Worm (Caenorhabditis elegans) whole organism, L1 larva: ENCODE measurements around the gene dlat-2.

Experiments
- C34B4.2 ChIP-seq: sonication (generic microtip); optimal IDR thresholded peaks from 2 replicates; lab custom pipeline; 2017; ENCODE audit warnings: mild to moderate bottlenecking, missing genetic modification characterization, missing compliant biosample characterization
- aha-1 ChIP-seq: fragments of 150-350 bp; optimal IDR thresholded peaks from 2 replicates; lab custom pipeline; 2014; ENCODE audit warnings: missing biosample characterization, missing genetic modification characterization
- aly-2 ChIP-seq: fragments of 150-350 bp; optimal IDR thresholded peaks from 2 replicates; lab custom pipeline; 2014; ENCODE audit warnings: missing biosample characterization, missing genetic modification characterization
- blmp-1 ChIP-seq: fragments of 150-350 bp; optimal IDR thresholded peaks from 2 replicates; lab custom pipeline; 2014; ENCODE audit warnings: missing biosample characterization, missing genetic modification characterization
- ceh-63 ChIP-seq: fragments of 200-800 bp; sonication (Bioruptor generic); optimal IDR thresholded peaks from 2 replicates; lab custom pipeline; 2018; ENCODE audit warnings: mild to moderate bottlenecking, missing genetic modification characterization, missing compliant biosample characterization
- ceh-8 ChIP-seq: fragments of 200-800 bp; sonication (Bioruptor generic); optimal IDR thresholded peaks from 2 replicates; lab custom pipeline; 2018; ENCODE audit warnings: mild to moderate bottlenecking, missing genetic modification characterization, moderate library complexity, missing compliant biosample characterization
- ceh-82 ChIP-seq, 3 experiments: fragments of 150-350 bp in 1 of 3; sonication (generic microtip) in 2 of 3; optimal IDR thresholded peaks; 2 replicates each; lab custom pipeline; 2014 to 2017; ENCODE audit warnings: missing biosample characterization in 3 of 3, missing genetic modification characterization in 3 of 3
- ceh-88 ChIP-seq: fragments of 200-800 bp; sonication (Bioruptor generic); IDR thresholded peaks from 2 replicates; pipeline ENCODE4 v1.3.6; 2022; ENCODE audit warnings: missing genetic modification characterization, missing compliant biosample characterization
- ceh-90 ChIP-seq: sonication (generic microtip); optimal IDR thresholded peaks from 2 replicates; lab custom pipeline; 2016; ENCODE audit warnings: missing genetic modification characterization, missing compliant biosample characterization
- dsc-1 ChIP-seq: sonication (generic microtip); optimal IDR thresholded peaks from 2 replicates; lab custom pipeline; 2016; ENCODE audit warnings: mild to moderate bottlenecking, missing genetic modification characterization, missing compliant biosample characterization
- egl-27 ChIP-seq, 2 experiments: fragments of 150-350 bp in 1 of 2; sonication (generic microtip); optimal IDR thresholded peaks; 3 replicates each; lab custom pipeline; 2017 to 2018; ENCODE audit warnings: missing biosample characterization in 2 of 2, missing genetic modification characterization in 2 of 2, missing genetic modification reagents in 2 of 2
- ets-5 ChIP-seq: fragments of 200-800 bp; sonication (Bioruptor generic); IDR thresholded peaks from 2 replicates; pipeline ENCODE4 v1.3.6; 2022; ENCODE audit warnings: missing genetic modification characterization, missing compliant biosample characterization
- fkh-10 ChIP-seq: sonication (generic microtip); optimal IDR thresholded peaks from 2 replicates; lab custom pipeline; 2017; ENCODE audit warnings: missing biosample characterization, missing genetic modification reagents, missing genetic modification characterization
- fkh-4 ChIP-seq: sonication (generic microtip); optimal IDR thresholded peaks from 2 replicates; lab custom pipeline; 2016; ENCODE audit warnings: missing compliant biosample characterization, missing genetic modification characterization, borderline replicate concordance
- fkh-8 ChIP-seq: sonication (generic microtip); optimal IDR thresholded peaks from 2 replicates; lab custom pipeline; 2016; ENCODE audit warnings: mild to moderate bottlenecking, missing genetic modification characterization, missing compliant biosample characterization
- grh-1 ChIP-seq: fragments of 200-800 bp; sonication (Bioruptor generic); IDR thresholded peaks from 2 replicates; pipeline ENCODE4 v1.3.6; 2022; ENCODE audit warnings: missing genetic modification reagents, missing genetic modification characterization, missing compliant biosample characterization
- hpl-2 ChIP-seq: fragments of 150-350 bp; optimal IDR thresholded peaks from 2 replicates; lab custom pipeline; 2014; ENCODE audit warnings: missing biosample characterization, missing genetic modification reagents, missing genetic modification characterization
- isw-1 ChIP-seq: fragments of 200-800 bp; sonication (Bioruptor generic); IDR thresholded peaks from 2 replicates; pipeline ENCODE4 v1.3.6; 2022; ENCODE audit warnings: missing genetic modification characterization, missing compliant biosample characterization
- jun-1 ChIP-seq: fragments of 150-350 bp; optimal IDR thresholded peaks from 2 replicates; lab custom pipeline; 2014; ENCODE audit warnings: missing biosample characterization, missing genetic modification reagents, missing genetic modification characterization
- lin-13 ChIP-seq: fragments of 150-350 bp; optimal IDR thresholded peaks from 2 replicates; lab custom pipeline; 2014; ENCODE audit warnings: missing biosample characterization, missing genetic modification reagents, missing genetic modification characterization
- lin-14 ChIP-seq: fragments of 200-800 bp; sonication (Bioruptor generic); optimal IDR thresholded peaks from 2 replicates; lab custom pipeline; 2018; ENCODE audit warnings: mild to moderate bottlenecking, missing genetic modification characterization, moderate library complexity, missing compliant biosample characterization
- lin-35 ChIP-seq, 2 experiments: fragments of 150-350 bp; optimal IDR thresholded peaks; 2 replicates each; lab custom pipeline; 2014; ENCODE audit warnings: missing biosample characterization in 2 of 2, missing genetic modification characterization in 2 of 2, missing genetic modification reagents in 2 of 2
- lsy-2 ChIP-seq, 2 experiments: fragments of 150-350 bp; optimal IDR thresholded peaks; 2 replicates each; lab custom pipeline; 2014; ENCODE audit warnings: missing biosample characterization in 2 of 2, missing genetic modification characterization in 2 of 2
- mab-9 ChIP-seq: fragments of 200-800 bp; sonication (Bioruptor generic); IDR thresholded peaks from 2 replicates; pipeline ENCODE4 v1.3.6; 2022; ENCODE audit warnings: missing genetic modification reagents, missing genetic modification characterization, missing compliant biosample characterization
- mdl-1 ChIP-seq, 2 experiments: fragments of 150-350 bp; optimal IDR thresholded peaks; 2 replicates each; lab custom pipeline; 2014 to 2017; ENCODE audit warnings: missing biosample characterization in 2 of 2, missing genetic modification characterization in 2 of 2, inconsistent platforms in 1 of 2
- mef-2 ChIP-seq: fragments of 150-350 bp; optimal IDR thresholded peaks from 2 replicates; lab custom pipeline; 2014; ENCODE audit warnings: missing biosample characterization, missing genetic modification characterization
- mep-1 ChIP-seq: fragments of 150-350 bp; optimal IDR thresholded peaks from 2 replicates; lab custom pipeline; 2014; ENCODE audit warnings: missing biosample characterization, missing genetic modification characterization
- nhr-11 ChIP-seq: fragments of 150-350 bp; optimal IDR thresholded peaks from 2 replicates; lab custom pipeline; 2014; ENCODE audit warnings: missing biosample characterization, missing genetic modification characterization
- nhr-19 ChIP-seq: fragments of 200-800 bp; sonication (Bioruptor generic); conservative IDR thresholded peaks from 2 replicates; pipeline ENCODE4 v1.3.6; 2022; ENCODE audit warnings: missing genetic modification characterization, missing compliant biosample characterization
- nhr-20 ChIP-seq: sonication (generic microtip); optimal IDR thresholded peaks from 2 replicates; lab custom pipeline; 2016; ENCODE audit warnings: mild to moderate bottlenecking, missing genetic modification characterization, missing compliant biosample characterization
- nhr-28 ChIP-seq: fragments of 150-350 bp; optimal IDR thresholded peaks from 2 replicates; lab custom pipeline; 2014; ENCODE audit warnings: missing biosample characterization, missing genetic modification characterization
- nhr-71 ChIP-seq: sonication (generic microtip); optimal IDR thresholded peaks from 2 replicates; lab custom pipeline; 2016; ENCODE audit warnings: mild to moderate bottlenecking, missing genetic modification characterization, moderate library complexity, missing compliant biosample characterization
- nhr-76 ChIP-seq: sonication (generic microtip); optimal IDR thresholded peaks from 2 replicates; lab custom pipeline; 2017; ENCODE audit warnings: missing biosample characterization, missing genetic modification characterization
- nhr-84 ChIP-seq: sonication (generic microtip); optimal IDR thresholded peaks from 2 replicates; lab custom pipeline; 2017; ENCODE audit warnings: missing biosample characterization, missing genetic modification characterization
- nhr-90 ChIP-seq: sonication (generic microtip); optimal IDR thresholded peaks from 2 replicates; lab custom pipeline; 2016; ENCODE audit warnings: mild to moderate bottlenecking, missing genetic modification characterization, missing compliant biosample characterization; ENCODE audit not compliant: poor library complexity
- pax-3 ChIP-seq: fragments of 200-800 bp; sonication (Bioruptor generic); optimal IDR thresholded peaks from 2 replicates; lab custom pipeline; 2018; ENCODE audit warnings: mild to moderate bottlenecking, missing genetic modification characterization, moderate library complexity, missing compliant biosample characterization
- rnt-1 ChIP-seq: sonication (generic microtip); optimal IDR thresholded peaks from 2 replicates; lab custom pipeline; 2016; ENCODE audit warnings: mild to moderate bottlenecking, missing genetic modification characterization, moderate library complexity, missing compliant biosample characterization
- skn-1 ChIP-seq: fragments of 150-350 bp; optimal IDR thresholded peaks from 2 replicates; lab custom pipeline; 2014; ENCODE audit warnings: missing biosample characterization, missing genetic modification characterization
- snpc-4 ChIP-seq: fragments of 150-350 bp; optimal IDR thresholded peaks from 2 replicates; lab custom pipeline; 2014; ENCODE audit warnings: missing biosample characterization, missing genetic modification characterization
- snu-23 ChIP-seq: sonication (generic microtip); optimal IDR thresholded peaks from 2 replicates; lab custom pipeline; 2016; ENCODE audit warnings: missing genetic modification characterization, missing compliant biosample characterization
- sup-37 ChIP-seq: fragments of 200-800 bp; sonication (Bioruptor generic); optimal IDR thresholded peaks from 2 replicates; lab custom pipeline; 2018; ENCODE audit warnings: mild to moderate bottlenecking, missing genetic modification characterization, missing compliant biosample characterization
- tbx-2 ChIP-seq: sonication (generic microtip); optimal IDR thresholded peaks from 2 replicates; lab custom pipeline; 2016; ENCODE audit warnings: missing genetic modification characterization, missing compliant biosample characterization
- unc-62 ChIP-seq: fragments of 150-350 bp; optimal IDR thresholded peaks from 2 replicates; lab custom pipeline; 2014; ENCODE audit warnings: missing biosample characterization, missing genetic modification reagents, missing genetic modification characterization
- unc-86 ChIP-seq: sonication (generic microtip); optimal IDR thresholded peaks from 2 replicates; lab custom pipeline; 2016; ENCODE audit warnings: missing genetic modification characterization, missing compliant biosample characterization
- xbp-1 ChIP-seq: sonication (generic microtip); optimal IDR thresholded peaks from 2 replicates; lab custom pipeline; 2016; ENCODE audit warnings: missing genetic modification characterization, missing compliant biosample characterization
- zip-4 ChIP-seq: fragments of 200-800 bp; sonication (Bioruptor generic); optimal IDR thresholded peaks from 2 replicates; lab custom pipeline; 2018; ENCODE audit warnings: mild to moderate bottlenecking, missing genetic modification characterization, moderate library complexity, missing compliant biosample characterization
- ztf-11 ChIP-seq, 2 experiments: sonication (generic microtip); optimal IDR thresholded peaks; 2 replicates each; lab custom pipeline; 2016 to 2017; ENCODE audit warnings: missing genetic modification characterization in 2 of 2, missing biosample characterization in 1 of 2, missing compliant biosample characterization in 1 of 2
- ztf-4 ChIP-seq: fragments of 150-350 bp; optimal IDR thresholded peaks from 2 replicates; lab custom pipeline; 2014; ENCODE audit warnings: missing biosample characterization, missing genetic modification characterization

dlat-2 gene

ce11 chrIV:17413343-17413742, 32.9 kb downstream of the dlat-2 start:
- no peak for TF ChIP-seq aly-2
- no peak for TF ChIP-seq lin-13 (GFP tag; lab: Kevin White, UChicago)
- no peak for TF ChIP-seq snu-23 (GFP tag; lab: Kevin White, UChicago)
- TF ChIP-seq nhr-19 (GFP tag; lab: Robert Waterston, UW), result no peak
- no peak for TF ChIP-seq lsy-2 (tag; optimal IDR thresholded peaks at IDR 0.05; lab: Kevin White, UChicago)
- TF ChIP-seq jun-1, result no peak
- TF ChIP-seq nhr-11 (tag; lab: Kevin White, UChicago), result no peak
- TF ChIP-seq unc-62 (GFP tag; lab: Kevin White, UChicago), result no peak
- no peak for TF ChIP-seq skn-1 (tag; lab: Kevin White, UChicago)
- no peak for TF ChIP-seq ceh-82 (tag; optimal IDR thresholded peaks at IDR 0.05; lab: Kevin White, UChicago)
- TF ChIP-seq isw-1, result no peak
- TF ChIP-seq ztf-4 (tag; lab: Kevin White, UChicago), result no peak
- no peak for TF ChIP-seq sup-37 (GFP tag; lab: Kevin White, UChicago)

- TF ChIP-seq unc-86, result no peak
- TF ChIP-seq nhr-84 (tag; lab: Kevin White, UChicago), result no peak
- no peak for TF ChIP-seq lsy-2 (tag; optimal IDR thresholded peaks at IDR 0.05; lab: Kevin White, UChicago)
- TF ChIP-seq fkh-4 (tag; lab: Kevin White, UChicago), result no peak
- no peak for TF ChIP-seq lin-35 (GFP tag; optimal IDR thresholded peaks at IDR 0.05; lab: Kevin White, UChicago)
- TF ChIP-seq xbp-1 (tag; lab: Kevin White, UChicago), result no peak
- no peak for TF ChIP-seq ztf-11 (tag; optimal IDR thresholded peaks at IDR 0.05; lab: Kevin White, UChicago)
- TF ChIP-seq ceh-8, result no peak
- no peak for TF ChIP-seq snpc-4 (tag; lab: Kevin White, UChicago)
- TF ChIP-seq ceh-63 (GFP tag; lab: Kevin White, UChicago), result no peak
- TF ChIP-seq rnt-1 (tag; lab: Kevin White, UChicago), result no peak
- no peak for TF ChIP-seq blmp-1 (tag; lab: Kevin White, UChicago)
These were observed 37.3 kb downstream of the dlat-2 start, which contains the start of gene npr-26 for ce11 chrIV:17417723-17418122. TSS of gene npr-26 (minus strand) at chrIV:17417823.

ce11 chrIV:17426970-17427369, 46.5 kb downstream of the dlat-2 start:
- no peak for TF ChIP-seq mdl-1 (tag; optimal IDR thresholded peaks at IDR 0.05; lab: Kevin White, UChicago)
- TF ChIP-seq nhr-76, result no peak
- no peak for TF ChIP-seq mef-2 (tag; lab: Kevin White, UChicago)
- TF ChIP-seq zip-4 (GFP tag; lab: Kevin White, UChicago), result no peak
- peak; percentile 85 for TF ChIP-seq lin-14 (GFP tag; lab: Kevin White, UChicago)
- no peak for TF ChIP-seq fkh-10 (GFP tag; lab: Kevin White, UChicago)
- TF ChIP-seq ceh-90 (tag; lab: Kevin White, UChicago), result no peak
- TF ChIP-seq aha-1 (tag; lab: Kevin White, UChicago), result no peak
- peak; percentile 37 for TF ChIP-seq nhr-71 (tag; lab: Kevin White, UChicago)
- TF ChIP-seq ceh-88 (GFP tag; lab: Robert Waterston, UW), result no peak
- TF ChIP-seq C34B4.2 (tag; lab: Kevin White, UChicago), result no peak
- TF ChIP-seq nhr-20 (tag; lab: Kevin White, UChicago), result no peak
- peak; percentile 11 for TF ChIP-seq unc-86
- TF ChIP-seq fkh-8, result peak; percentile 35
- TF ChIP-seq nhr-19 (GFP tag; lab: Robert Waterston, UW), result peak; percentile 27; the same call in 1 of the 2 replicates
- TF ChIP-seq ceh-63 (GFP tag; lab: Kevin White, UChicago), result no peak
- peak; percentile 28 for TF ChIP-seq mep-1 (tag; lab: Kevin White, UChicago)
- no peak for TF ChIP-seq dsc-1 (tag; lab: Kevin White, UChicago)
- TF ChIP-seq lin-35 (GFP tag; optimal IDR thresholded peaks at IDR 0.05; lab: Kevin White, UChicago), result peak in 1 of 2 experiments; percentile 27
- TF ChIP-seq xbp-1 (tag; lab: Kevin White, UChicago), result no peak
- TF ChIP-seq isw-1, result no peak
- TF ChIP-seq nhr-84 (tag; lab: Kevin White, UChicago), result no peak
- no peak for TF ChIP-seq grh-1 (GFP tag; lab: Robert Waterston, UW)
- TF ChIP-seq nhr-90 (tag; lab: Kevin White, UChicago), result no peak
- no peak for TF ChIP-seq nhr-28
- TF ChIP-seq ets-5 (GFP tag; lab: Robert Waterston, UW), result no peak
- TF ChIP-seq pax-3 (tag; lab: Kevin White, UChicago), result no peak
- no peak for TF ChIP-seq ceh-8
- no peak for TF ChIP-seq mab-9 (GFP tag; lab: Robert Waterston, UW)
- no peak for TF ChIP-seq sup-37 (GFP tag; lab: Kevin White, UChicago)
- no peak for TF ChIP-seq tbx-2 (tag; lab: Kevin White, UChicago)
- TF ChIP-seq rnt-1 (tag; lab: Kevin White, UChicago), result no peak
- TF ChIP-seq egl-27 (tag; optimal IDR thresholded peaks at IDR 0.05; lab: Kevin White, UChicago), result no peak
- no peak for TF ChIP-seq ztf-11 (tag; optimal IDR thresholded peaks at IDR 0.05; lab: Kevin White, UChicago)
- no peak for TF ChIP-seq hpl-2 (GFP tag; lab: Kevin White, UChicago)
